Fruit fly (Drosophila melanogaster) whole organism, embryonic: ENCODE data around the gene Sodh2.

ENCODE experiments used
- ATbp ChIP-seq: fragments of 200-800 bp; sonication (Bioruptor generic); optimal IDR thresholded peaks from 2 replicates; lab custom pipeline; 2017; ENCODE audit warnings: missing biosample characterization, mild to moderate bottlenecking, missing genetic modification characterization, missing genetic modification reagents
- Bdp1 ChIP-seq: fragments of 200-800 bp; sonication (Bioruptor generic); optimal IDR thresholded peaks from 3 replicates; lab custom pipeline; 2016; ENCODE audit warnings: missing biosample characterization, missing genetic modification characterization
- Bteb2 ChIP-seq: fragments of 200-800 bp; sonication (Bioruptor generic); optimal IDR thresholded peaks from 2 replicates; lab custom pipeline; 2016; ENCODE audit warnings: missing biosample characterization, missing genetic modification characterization
- CG11456 ChIP-seq: fragments of 200-800 bp; sonication (Bioruptor generic); IDR thresholded peaks from 3 replicates; pipeline ENCODE4 v1.3.6; 2022; ENCODE audit warnings: missing biosample characterization, missing genetic modification characterization
- CG12769 ChIP-seq: fragments of 200-800 bp; sonication (Bioruptor generic); optimal IDR thresholded peaks from 2 replicates; lab custom pipeline; 2019; ENCODE audit warnings: missing biosample characterization, mild to moderate bottlenecking, missing genetic modification characterization, moderate library complexity
- CG13123 ChIP-seq: fragments of 200-800 bp; sonication (Bioruptor generic); optimal IDR thresholded peaks from 2 replicates; lab custom pipeline; 2016; ENCODE audit warnings: missing biosample characterization, missing genetic modification characterization
- CG15479 ChIP-seq: fragments of 200-800 bp; sonication (Bioruptor generic); optimal IDR thresholded peaks from 3 replicates; lab custom pipeline; 2019; ENCODE audit warnings: missing biosample characterization, mild to moderate bottlenecking, missing genetic modification characterization, moderate library complexity
- CG15514 ChIP-seq: fragments of 200-800 bp; sonication (Bioruptor generic); optimal IDR thresholded peaks from 3 replicates; lab custom pipeline; 2017; ENCODE audit warnings: missing biosample characterization, missing genetic modification characterization, mild to moderate bottlenecking, moderate library complexity, missing genetic modification reagents
- CG1603 ChIP-seq: fragments of 200-800 bp; sonication (Bioruptor generic); optimal IDR thresholded peaks from 2 replicates; lab custom pipeline; 2019; ENCODE audit warnings: missing biosample characterization, mild to moderate bottlenecking, missing genetic modification characterization, moderate library complexity
- CG16863 ChIP-seq: fragments of 200-800 bp; sonication (Bioruptor generic); optimal IDR thresholded peaks from 3 replicates; lab custom pipeline; 2016; ENCODE audit warnings: missing biosample characterization, missing genetic modification characterization
- CG17361 ChIP-seq: fragments of 200-800 bp; sonication (Bioruptor generic); IDR thresholded peaks from 3 replicates; pipeline ENCODE4 v1.3.6; 2022; ENCODE audit warnings: missing biosample characterization, missing genetic modification characterization
- CG17612 ChIP-seq: fragments of 200-800 bp; sonication (Bioruptor generic); IDR thresholded peaks from 2 replicates; pipeline ENCODE4 v1.3.6; 2022; ENCODE audit warnings: missing biosample characterization, missing genetic modification characterization
- CG1832 ChIP-seq: fragments of 200-800 bp; sonication (Bioruptor generic); optimal IDR thresholded peaks from 2 replicates; lab custom pipeline; 2017; ENCODE audit warnings: missing biosample characterization, mild to moderate bottlenecking, missing genetic modification characterization, inconsistent platforms
- CG2875 ChIP-seq: fragments of 200-800 bp; sonication (Bioruptor generic); optimal IDR thresholded peaks from 2 replicates; lab custom pipeline; 2017; ENCODE audit warnings: missing biosample characterization, mild to moderate bottlenecking, missing genetic modification characterization, missing genetic modification reagents
- CG3163 ChIP-seq: fragments of 200-800 bp; sonication (Bioruptor generic); optimal IDR thresholded peaks from 3 replicates; lab custom pipeline; 2016; ENCODE audit warnings: missing biosample characterization, missing genetic modification characterization
- CG32767 ChIP-seq: fragments of 200-800 bp; sonication (Bioruptor generic); IDR thresholded peaks from 2 replicates; pipeline ENCODE4 v1.3.6; 2022; ENCODE audit warnings: missing biosample characterization, missing genetic modification characterization
- CG34376 ChIP-seq: fragments of 200-800 bp; sonication (Bioruptor generic); optimal IDR thresholded peaks from 2 replicates; lab custom pipeline; 2018; ENCODE audit warnings: missing biosample characterization, mild to moderate bottlenecking, missing genetic modification characterization
- CG34422 ChIP-seq: fragments of 200-800 bp; sonication (Bioruptor generic); IDR thresholded peaks from 3 replicates; pipeline ENCODE4 v1.3.6; 2022; ENCODE audit warnings: missing biosample characterization, missing genetic modification characterization
- CG4617 ChIP-seq: fragments of 200-800 bp; sonication (Bioruptor generic); optimal IDR thresholded peaks from 3 replicates; lab custom pipeline; 2016; ENCODE audit warnings: missing biosample characterization, missing genetic modification characterization, borderline replicate concordance
- CG5180 ChIP-seq: fragments of 200-800 bp; sonication (Bioruptor generic); optimal IDR thresholded peaks from 3 replicates; lab custom pipeline; 2017; ENCODE audit warnings: missing biosample characterization, missing genetic modification characterization, mild to moderate bottlenecking, moderate library complexity, missing genetic modification reagents
- CG5953 ChIP-seq: fragments of 200-800 bp; sonication (Bioruptor generic); IDR thresholded peaks from 2 replicates; pipeline ENCODE4 v1.3.6; 2022; ENCODE audit warnings: missing biosample characterization, missing genetic modification characterization
- CG6689 ChIP-seq: fragments of 200-800 bp; sonication (Bioruptor generic); IDR thresholded peaks from 2 replicates; pipeline ENCODE4 v1.3.6; 2022; ENCODE audit warnings: missing biosample characterization, missing genetic modification characterization
- CG9609 ChIP-seq: fragments of 200-800 bp; sonication (Bioruptor generic); optimal IDR thresholded peaks from 3 replicates; lab custom pipeline; 2016; ENCODE audit warnings: missing biosample characterization, missing genetic modification characterization
- CTCF ChIP-seq: fragments of 200-800 bp; sonication (Bioruptor generic); optimal IDR thresholded peaks from 2 replicates; lab custom pipeline; 2017; ENCODE audit warnings: missing biosample characterization, mild to moderate bottlenecking, missing genetic modification characterization, moderate library complexity
- CrebB ChIP-seq: fragments of 200-800 bp; sonication (Bioruptor generic); optimal IDR thresholded peaks from 3 replicates; lab custom pipeline; 2018; ENCODE audit warnings: missing biosample characterization, mild to moderate bottlenecking, missing genetic modification characterization
- E2f1 ChIP-seq: fragments of 200-800 bp; sonication (Bioruptor generic); IDR thresholded peaks from 2 replicates; pipeline ENCODE4 v1.3.6; 2022; ENCODE audit warnings: missing biosample characterization, missing genetic modification characterization
- Fer2 ChIP-seq: fragments of 200-800 bp; sonication (Bioruptor generic); optimal IDR thresholded peaks from 2 replicates; lab custom pipeline; 2018; ENCODE audit warnings: missing biosample characterization, mild to moderate bottlenecking, missing genetic modification characterization, moderate library complexity
- HHEX ChIP-seq: fragments of 200-800 bp; sonication (Bioruptor generic); optimal IDR thresholded peaks from 3 replicates; lab custom pipeline; 2017; ENCODE audit warnings: missing biosample characterization, mild to moderate bottlenecking, missing genetic modification characterization, missing genetic modification reagents
- HLH4C ChIP-seq: fragments of 200-800 bp; sonication (Bioruptor generic); IDR thresholded peaks from 3 replicates; pipeline ENCODE4 v1.3.6; 2022; ENCODE audit warnings: missing biosample characterization, missing genetic modification characterization; ENCODE audit not compliant: partially characterized antibody
- Hey ChIP-seq: fragments of 200-800 bp; sonication (Bioruptor generic); optimal IDR thresholded peaks from 3 replicates; lab custom pipeline; 2018; ENCODE audit warnings: missing biosample characterization, mild to moderate bottlenecking, missing genetic modification characterization
- HmgD ChIP-seq: fragments of 200-800 bp; sonication (Bioruptor generic); optimal IDR thresholded peaks from 3 replicates; lab custom pipeline; 2016; ENCODE audit warnings: missing biosample characterization, missing genetic modification characterization
- Lpt ChIP-seq: fragments of >200 bp; optimal IDR thresholded peaks from 2 replicates; lab custom pipeline; 2018; ENCODE audit warnings: missing biosample characterization, missing genetic modification characterization
- Oaz ChIP-seq: fragments of 200-800 bp; sonication (Bioruptor generic); IDR thresholded peaks from 2 replicates; pipeline ENCODE4 v1.3.6; 2022; ENCODE audit warnings: missing biosample characterization, missing genetic modification characterization
- Tbp ChIP-seq: fragments of >200 bp; optimal IDR thresholded peaks from 2 replicates; lab custom pipeline; 2018; ENCODE audit warnings: missing biosample characterization, missing genetic modification characterization
- aop ChIP-seq: fragments of 200-800 bp; sonication (Bioruptor generic); IDR thresholded peaks from 2 replicates; pipeline ENCODE4 v1.3.6; 2022; ENCODE audit warnings: missing biosample characterization, missing genetic modification characterization
- bsh ChIP-seq, 2 experiments: fragments of 200-800 bp; sonication (Bioruptor generic); optimal IDR thresholded peaks; 2 replicates each; lab custom pipeline; 2017 to 2018; ENCODE audit warnings: mild to moderate bottlenecking in 2 of 2, missing biosample characterization in 2 of 2, missing genetic modification characterization in 2 of 2, moderate library complexity in 1 of 2
- btn ChIP-seq: fragments of 200-800 bp; sonication (Bioruptor generic); optimal IDR thresholded peaks from 2 replicates; lab custom pipeline; 2016; ENCODE audit warnings: missing biosample characterization, missing genetic modification characterization
- cg ChIP-seq: fragments of 200-800 bp; sonication (Bioruptor generic); optimal IDR thresholded peaks from 3 replicates; lab custom pipeline; 2019; ENCODE audit warnings: missing biosample characterization, mild to moderate bottlenecking, missing genetic modification characterization, moderate library complexity
- chn ChIP-seq: fragments of 200-800 bp; sonication (Bioruptor generic); optimal IDR thresholded peaks from 2 replicates; lab custom pipeline; 2016; ENCODE audit warnings: missing biosample characterization, missing genetic modification characterization
- dan ChIP-seq: fragments of 200-800 bp; sonication (Bioruptor generic); IDR thresholded peaks from 2 replicates; pipeline ENCODE4 v1.3.6; 2022; ENCODE audit warnings: missing biosample characterization, missing genetic modification characterization
- dimm ChIP-seq: fragments of 200-800 bp; sonication (Bioruptor generic); IDR thresholded peaks from 2 replicates; pipeline ENCODE4 v1.3.6; 2022; ENCODE audit warnings: missing biosample characterization, missing genetic modification characterization
- fd64A ChIP-seq: fragments of 200-800 bp; sonication (Bioruptor generic); optimal IDR thresholded peaks from 3 replicates; lab custom pipeline; 2018; ENCODE audit warnings: missing biosample characterization, mild to moderate bottlenecking, missing genetic modification characterization
- gce ChIP-seq: fragments of 200-800 bp; sonication (Bioruptor generic); IDR thresholded peaks from 3 replicates; pipeline ENCODE4 v1.3.6; 2022; ENCODE audit warnings: missing biosample characterization, missing genetic modification characterization
- gfzf ChIP-seq: fragments of 200-800 bp; sonication (Bioruptor generic); optimal IDR thresholded peaks from 2 replicates; lab custom pipeline; 2016; ENCODE audit warnings: missing biosample characterization, mild to moderate bottlenecking, missing genetic modification characterization, moderate library complexity
- inv ChIP-seq: fragments of 200-800 bp; sonication (Bioruptor generic); IDR thresholded peaks from 2 replicates; pipeline ENCODE4 v1.3.6; 2022; ENCODE audit warnings: missing biosample characterization, missing genetic modification characterization; ENCODE audit not compliant: partially characterized antibody
- lab ChIP-seq: fragments of 200-800 bp; sonication (Bioruptor generic); optimal IDR thresholded peaks from 3 replicates; lab custom pipeline; 2017; ENCODE audit warnings: missing biosample characterization, missing genetic modification characterization, mild to moderate bottlenecking, moderate library complexity, missing genetic modification reagents
- pho ChIP-seq: fragments of 200-800 bp; sonication (Bioruptor generic); optimal IDR thresholded peaks from 2 replicates; lab custom pipeline; 2016; ENCODE audit warnings: missing biosample characterization, missing genetic modification characterization
- seq ChIP-seq: fragments of 200-800 bp; sonication (Bioruptor generic); IDR thresholded peaks from 2 replicates; pipeline ENCODE4 v1.3.6; 2022; ENCODE audit warnings: missing biosample characterization, missing genetic modification characterization
- tio ChIP-seq: fragments of 200-800 bp; sonication (Bioruptor generic); optimal IDR thresholded peaks from 2 replicates; lab custom pipeline; 2017; ENCODE audit warnings: missing biosample characterization, missing genetic modification characterization, inconsistent platforms
- vfl ChIP-seq: fragments of 200-800 bp; sonication (Bioruptor generic); optimal IDR thresholded peaks from 2 replicates; lab custom pipeline; 2016; ENCODE audit warnings: missing biosample characterization, missing genetic modification characterization

The Sodh2 gene

DNA sequence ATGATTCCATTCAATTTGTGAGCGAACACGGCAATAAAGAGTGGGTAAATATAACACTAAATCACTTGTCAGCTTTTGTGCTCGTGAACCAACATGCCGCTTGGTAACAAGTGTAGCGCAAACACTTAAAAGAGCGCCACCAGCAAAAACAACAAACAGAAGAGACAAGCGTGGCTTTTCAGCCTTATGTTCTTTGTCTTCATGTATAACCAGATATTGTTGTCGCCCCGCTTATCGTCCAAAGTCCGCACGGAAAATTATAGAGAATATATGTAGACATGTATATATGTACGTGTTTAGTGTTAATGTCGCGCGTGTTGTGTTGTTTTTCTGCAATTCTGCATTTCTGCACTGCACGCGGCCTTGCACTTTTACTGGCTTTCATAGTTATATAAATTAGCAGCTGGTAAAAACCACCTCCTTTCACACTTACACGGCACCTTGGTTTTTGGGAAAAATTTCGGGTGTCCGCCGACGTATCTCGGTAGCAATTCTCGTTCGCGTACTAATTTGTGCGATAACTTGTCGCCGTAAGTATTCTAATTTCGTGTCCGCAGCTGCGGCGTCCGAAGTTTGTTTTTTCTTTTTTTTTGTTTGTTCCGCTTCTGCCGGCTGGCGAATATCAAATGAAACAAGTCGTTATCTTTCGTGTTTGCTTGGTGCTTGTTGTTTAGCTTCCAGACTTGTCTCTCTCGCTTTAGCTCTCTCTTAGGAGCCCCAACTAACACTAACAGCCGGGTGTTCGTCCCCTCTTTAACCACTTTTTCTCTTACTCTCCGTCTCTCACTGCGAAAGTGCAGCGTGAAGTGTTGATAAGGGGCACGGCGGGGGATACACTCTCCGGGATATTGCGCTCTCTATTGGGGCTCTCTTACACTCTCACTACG lies 12.7 kb downstream of the Sodh2 start (continued):
- no peak for TF ChIP-seq Hey (tag; lab: Kevin White, UChicago)
- no peak for TF ChIP-seq dimm (GFP tag; lab: Robert Waterston, UW)
- no peak for TF ChIP-seq CTCF
- peak; percentile 52; the same call in 1 of the 3 replicates for TF ChIP-seq CG34422
- TF ChIP-seq bsh (GFP tag; optimal IDR thresholded peaks at IDR 0.05; lab: Kevin White, UChicago): peak; percentile 4 to 82
- TF ChIP-seq HHEX (GFP tag; lab: Kevin White, UChicago): peak; percentile 2
- TF ChIP-seq pho (GFP tag; lab: Kevin White, UChicago): no peak
- TF ChIP-seq CG1603 (tag; lab: Kevin White, UChicago): peak; percentile 33
- TF ChIP-seq CG34376 (GFP tag; lab: Kevin White, UChicago): peak; percentile 54
- no peak for TF ChIP-seq chn (GFP tag; lab: Kevin White, UChicago)
- TF ChIP-seq CG6689: no peak
- TF ChIP-seq CG5953 (GFP tag; lab: Robert Waterston, UW): no peak
- no peak for TF ChIP-seq gfzf
- TF ChIP-seq HmgD (GFP tag; lab: Kevin White, UChicago): no peak
- no peak for TF ChIP-seq E2f1
- TF ChIP-seq seq (GFP tag; lab: Robert Waterston, UW): peak; percentile 20; the same call in 1 of the 2 replicates
- peak; percentile 7 for TF ChIP-seq ATbp
- TF ChIP-seq Fer2 (tag; lab: Kevin White, UChicago): peak; percentile 34
- TF ChIP-seq CG12769 (tag; lab: Kevin White, UChicago): peak; percentile 89
- TF ChIP-seq Bdp1 (GFP tag; lab: Kevin White, UChicago): no peak
- no peak for TF ChIP-seq CG5180
- peak; percentile 55 for TF ChIP-seq lab
- peak; percentile 39; the same call in 1 of the 3 replicates for TF ChIP-seq CG17361 (GFP tag; lab: Robert Waterston, UW)
- no peak for TF ChIP-seq Oaz (GFP tag; lab: Robert Waterston, UW)
- TF ChIP-seq dan (GFP tag; lab: Robert Waterston, UW): no peak
- TF ChIP-seq CG13123 (GFP tag; lab: Kevin White, UChicago): no peak
- TF ChIP-seq CG11456: peak; percentile 54; the same call in 2 of the 3 replicates
- TF ChIP-seq CG32767 (GFP tag; lab: Robert Waterston, UW): no peak
- TF ChIP-seq CG4617 (GFP tag; lab: Kevin White, UChicago): no peak
- no peak for TF ChIP-seq inv (GFP tag; lab: Robert Waterston, UW)
- TF ChIP-seq CG3163 (GFP tag; lab: Kevin White, UChicago): peak; percentile 98
- TF ChIP-seq CG15514 (GFP tag; lab: Kevin White, UChicago): no peak
- TF ChIP-seq CG17612 (GFP tag; lab: Robert Waterston, UW): 0 out of 2 replicates have a peak, but pooled peaks have one; percentile 29
- no peak for TF ChIP-seq CG16863
- TF ChIP-seq CG1832 (GFP tag; lab: Kevin White, UChicago): no peak
- no peak for TF ChIP-seq btn
- TF ChIP-seq gce (GFP tag; lab: Robert Waterston, UW): no peak
- TF ChIP-seq cg: peak; percentile 67
- no peak for TF ChIP-seq Bteb2 (GFP tag; lab: Kevin White, UChicago)
- TF ChIP-seq Tbp (GFP tag; lab: Kevin White, UChicago): no peak
- no peak for TF ChIP-seq CG15479 (GFP tag; lab: Kevin White, UChicago)
- TF ChIP-seq aop (GFP tag; lab: Robert Waterston, UW): no peak
- no peak for TF ChIP-seq tio
- no peak for TF ChIP-seq vfl (GFP tag; lab: Kevin White, UChicago)
- TF ChIP-seq CG2875 (GFP tag; lab: Kevin White, UChicago): no peak
- no peak for TF ChIP-seq fd64A (GFP tag; lab: Kevin White, UChicago)
- TF ChIP-seq CG9609 (GFP tag; lab: Kevin White, UChicago): no peak
- TF ChIP-seq HLH4C: no peak
- TF ChIP-seq Lpt: no peak
- peak; percentile 42 for TF ChIP-seq CrebB
